Worm (Caenorhabditis elegans) whole organism, early embryonic: ENCODE results near the gene F21C10.11.

Experiments used
- F13C5.2 ChIP-seq: sonication (generic microtip); optimal IDR thresholded peaks from 2 replicates; lab custom pipeline; 2017; ENCODE audit warnings: mild to moderate bottlenecking, missing genetic modification characterization, inconsistent platforms, missing compliant biosample characterization
- aly-1 ChIP-seq: sonication (generic microtip); optimal IDR thresholded peaks from 2 replicates; lab custom pipeline; 2016; ENCODE audit warnings: missing genetic modification characterization, missing compliant biosample characterization
- ama-1 ChIP-seq: fragments of 150-350 bp; optimal IDR thresholded peaks from 2 replicates; lab custom pipeline; 2014
- ceh-13 ChIP-seq: fragments of 200-800 bp; sonication (Bioruptor generic); optimal IDR thresholded peaks from 2 replicates; lab custom pipeline; 2018; ENCODE audit warnings: mild to moderate bottlenecking, missing genetic modification characterization, missing compliant biosample characterization
- ceh-36 ChIP-seq: sonication (generic microtip); optimal IDR thresholded peaks from 2 replicates; lab custom pipeline; 2016; ENCODE audit warnings: missing genetic modification characterization, inconsistent platforms, missing compliant biosample characterization
- ets-7 ChIP-seq: sonication (generic microtip); optimal IDR thresholded peaks from 2 replicates; lab custom pipeline; 2016; ENCODE audit warnings: missing genotype, missing genetic modification characterization, missing compliant biosample characterization
- flt-1 ChIP-seq: fragments of 200-800 bp; sonication (Bioruptor generic); IDR thresholded peaks from 2 replicates; pipeline ENCODE4 v1.3.6; 2022; ENCODE audit warnings: missing genetic modification characterization, missing compliant biosample characterization
- hmbx-1 ChIP-seq: sonication (generic microtip); optimal IDR thresholded peaks from 2 replicates; lab custom pipeline; 2016; ENCODE audit warnings: mild to moderate bottlenecking, missing genetic modification characterization, missing compliant biosample characterization
- hmg-4 ChIP-seq: fragments of 200-800 bp; sonication (Bioruptor generic); optimal IDR thresholded peaks from 2 replicates; lab custom pipeline; 2018; ENCODE audit warnings: mild to moderate bottlenecking, missing genetic modification characterization, missing compliant biosample characterization
- hnd-1 ChIP-seq: sonication (generic microtip); optimal IDR thresholded peaks from 2 replicates; lab custom pipeline; 2016; ENCODE audit warnings: missing genetic modification characterization, missing compliant biosample characterization
- pes-1 ChIP-seq: fragments of 200-800 bp; sonication (Bioruptor generic); IDR thresholded peaks from 2 replicates; pipeline ENCODE4 v1.3.6; 2022; ENCODE audit warnings: missing genetic modification reagents, missing genetic modification characterization, missing compliant biosample characterization
- scrt-1 ChIP-seq: fragments of 200-800 bp; sonication (Bioruptor generic); IDR thresholded peaks from 2 replicates; pipeline ENCODE4 v1.3.6; 2022; ENCODE audit warnings: missing genetic modification characterization, missing compliant biosample characterization
- sea-1 ChIP-seq: fragments of 200-800 bp; sonication (Bioruptor generic); conservative IDR thresholded peaks from 2 replicates; pipeline ENCODE4 v1.3.6; 2022; ENCODE audit warnings: missing genetic modification characterization, missing compliant biosample characterization
- tbx-11 ChIP-seq: fragments of 200-800 bp; sonication (Bioruptor generic); IDR thresholded peaks from 2 replicates; pipeline ENCODE4 v1.3.6; 2022; ENCODE audit warnings: missing genetic modification characterization, missing compliant biosample characterization
- tbx-37 ChIP-seq: fragments of 200-800 bp; sonication (Bioruptor generic); conservative IDR thresholded peaks from 2 replicates; pipeline ENCODE4 v1.3.6; 2022; ENCODE audit warnings: missing genetic modification reagents, missing genetic modification characterization, missing compliant biosample characterization
- tra-4 ChIP-seq: sonication (generic microtip); optimal IDR thresholded peaks from 2 replicates; lab custom pipeline; 2017; ENCODE audit warnings: missing genetic modification characterization, missing compliant biosample characterization

The F21C10.11 gene

DNA sequence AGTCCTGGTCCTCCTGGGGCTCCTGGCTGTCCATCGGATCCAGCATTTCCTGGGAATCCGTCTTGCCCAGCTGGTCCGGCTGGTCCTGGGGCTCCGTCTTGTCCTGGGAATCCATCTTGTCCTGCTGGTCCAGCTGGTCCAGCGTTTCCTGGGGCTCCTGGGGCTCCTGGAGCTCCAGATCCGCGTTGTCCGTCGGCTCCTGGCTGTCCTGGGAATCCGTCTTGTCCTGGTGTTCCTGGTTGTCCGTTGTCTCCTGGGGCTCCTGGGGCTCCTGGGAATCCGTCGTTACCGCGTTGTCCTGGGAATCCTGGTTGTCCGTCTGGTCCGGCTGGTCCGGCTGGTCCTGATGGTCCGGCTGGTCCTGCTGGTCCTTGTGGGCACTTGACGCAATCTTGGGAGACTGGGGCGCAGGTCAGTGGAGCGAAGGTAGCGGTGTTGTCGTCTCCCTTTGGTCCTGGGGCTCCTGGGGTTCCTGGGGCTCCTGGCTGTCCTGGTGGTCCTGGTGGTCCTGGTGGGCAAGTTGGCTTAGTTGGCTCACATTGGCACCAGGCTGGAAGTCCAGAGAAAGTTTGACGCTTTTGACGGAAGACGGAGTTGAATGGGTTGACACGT lies 38.9 kb downstream of the F21C10.11 start:
- TF ChIP-seq tbx-37 (GFP tag; lab: Robert Waterston, UW): no peak
- no peak for TF ChIP-seq ceh-13 (GFP tag; lab: Kevin White, UChicago)
- no peak for TF ChIP-seq pes-1 (GFP tag; lab: Robert Waterston, UW)
- no peak for TF ChIP-seq hmg-4 (GFP tag; lab: Kevin White, UChicago)

- TF ChIP-seq flt-1 (no peak), ceh-36 (no peak), aly-1 (no peak), ama-1 (lab: Kevin White, UChicago) (no peak), ceh-13 (GFP tag; lab: Kevin White, UChicago) (no peak), sea-1 (GFP tag; lab: Robert Waterston, UW) (no peak)
These were observed 39.7 kb downstream of the F21C10.11 start, which contains the start of gene col-145 for ce11 chrV:9162955-9163468. Gene col-145, minus strand, starts transcription at chrV:9163005.

- TF ChIP-seq ama-1 (lab: Kevin White, UChicago) (no peak), tbx-37 (GFP tag; lab: Robert Waterston, UW) (no peak), ceh-36 (no peak), sea-1 (GFP tag; lab: Robert Waterston, UW) (no peak), flt-1 (no peak), F13C5.2 (tag; lab: Kevin White, UChicago) (no peak)
These were observed 40.6 kb downstream of the F21C10.11 start for ce11 chrV:9163897-9164296.

DNA sequence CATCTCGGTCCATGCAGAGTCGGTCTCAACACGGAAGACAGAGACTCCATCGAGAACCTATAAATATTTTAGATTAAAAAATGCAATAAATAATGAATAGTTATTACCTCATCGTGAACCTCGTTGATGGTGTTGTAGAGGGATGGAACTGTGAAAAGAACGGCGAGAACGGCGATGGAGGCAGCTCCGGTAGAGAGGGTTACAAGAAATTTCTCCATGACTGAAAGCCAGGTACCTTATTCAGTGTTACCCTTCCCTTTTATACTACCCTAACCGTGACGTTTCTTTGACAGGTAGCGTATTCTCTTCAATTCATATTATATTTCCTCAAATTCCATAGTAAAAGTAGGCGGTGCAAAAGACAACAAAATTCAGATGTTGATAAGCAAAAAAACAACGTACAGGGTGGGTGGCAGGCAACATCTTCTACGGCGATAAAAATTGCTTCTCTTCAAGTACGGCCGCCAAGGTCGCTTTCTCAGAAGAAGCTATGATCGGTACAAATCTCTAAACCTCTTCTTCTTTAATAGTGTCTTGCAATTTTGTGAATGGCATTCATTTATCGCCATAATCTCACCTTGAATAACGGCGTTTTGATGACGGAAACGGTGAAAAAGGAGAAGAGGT lies 41.9 kb downstream of the F21C10.11 start, which contains the start of gene col-10:
col-10 (minus strand) TSS at position 235 of the 627 bp plus-strand sequence.
- TF ChIP-seq ama-1 (lab: Kevin White, UChicago) (no peak), ceh-36 (no peak), aly-1 (no peak), pes-1 (GFP tag; lab: Robert Waterston, UW) (no peak), sea-1 (GFP tag; lab: Robert Waterston, UW) (no peak), hmbx-1 (tag; lab: Kevin White, UChicago) (no peak)

DNA sequence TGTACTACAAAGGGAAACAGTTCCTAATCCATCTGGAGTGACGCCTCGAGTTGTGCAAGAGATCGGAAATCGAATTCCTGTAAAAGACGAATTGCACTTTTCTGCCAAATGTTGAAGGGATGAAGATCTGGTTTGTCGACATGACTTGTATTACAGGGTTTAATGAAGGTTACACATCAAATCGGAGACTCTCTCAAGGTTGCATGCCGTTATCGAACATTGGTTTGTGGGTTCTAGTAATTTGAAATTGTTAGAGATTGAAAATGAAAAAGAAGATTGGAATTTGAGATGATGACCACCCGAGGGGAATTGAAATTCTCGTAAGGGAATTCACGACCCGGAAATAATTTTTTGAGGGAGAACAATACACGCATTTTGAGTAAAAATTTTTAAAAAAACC lies 43.0 kb downstream of the F21C10.11 start:
- TF ChIP-seq hmbx-1 (tag; lab: Kevin White, UChicago): no peak
- TF ChIP-seq flt-1: no peak
- no peak for TF ChIP-seq tbx-11
- TF ChIP-seq tbx-37 (GFP tag; lab: Robert Waterston, UW): no peak
- TF ChIP-seq F13C5.2 (tag; lab: Kevin White, UChicago): no peak
- TF ChIP-seq hnd-1 (tag; lab: Kevin White, UChicago): no peak
- TF ChIP-seq hmg-4 (GFP tag; lab: Kevin White, UChicago): no peak
- TF ChIP-seq ama-1 (lab: Kevin White, UChicago): no peak
- TF ChIP-seq tra-4 (tag; lab: Kevin White, UChicago): no peak
- TF ChIP-seq ets-7 (tag; lab: Kevin White, UChicago): no peak

ce11 chrV:9168089-9168488 lies 44.8 kb downstream of the F21C10.11 start, which contains the start of gene B0222.11:
Gene B0222.11, minus strand, starts transcription at chrV:9168189.
- TF ChIP-seq tbx-37 (GFP tag; lab: Robert Waterston, UW) (no peak), hmg-4 (GFP tag; lab: Kevin White, UChicago) (no peak)

DNA sequence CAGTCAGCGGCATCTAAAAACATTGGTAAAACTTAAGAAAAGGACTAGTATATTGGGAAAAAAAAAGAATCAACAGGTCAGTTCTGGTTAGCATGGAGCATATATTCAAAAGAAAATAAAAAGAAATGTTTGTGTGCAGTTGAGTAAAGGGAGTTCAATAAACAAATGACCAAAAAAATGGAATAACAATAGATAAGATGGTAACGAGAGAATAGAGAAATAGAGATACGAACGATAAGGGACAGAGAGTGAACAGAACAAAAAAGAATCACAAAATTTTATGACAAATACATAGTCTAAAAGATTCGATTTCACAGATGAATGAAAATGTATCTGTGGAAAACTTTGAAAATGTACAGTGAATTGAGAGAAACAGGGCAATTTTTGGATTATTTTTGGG lies 49.7 kb downstream of the F21C10.11 start, which contains the start of gene gad-3:
gad-3 (minus strand) TSS at position 17 of the 400 bp plus-strand sequence.
- no peak for TF ChIP-seq tbx-37 (GFP tag; lab: Robert Waterston, UW)
- TF ChIP-seq hnd-1 (tag; lab: Kevin White, UChicago): no peak
- no peak for TF ChIP-seq flt-1
- TF ChIP-seq hmbx-1 (tag; lab: Kevin White, UChicago): no peak
- TF ChIP-seq hmg-4 (GFP tag; lab: Kevin White, UChicago): no peak
- no peak for TF ChIP-seq aly-1
- TF ChIP-seq scrt-1: no peak
- no peak for TF ChIP-seq ama-1 (lab: Kevin White, UChicago)
